Worm (Caenorhabditis elegans): ENCODE data around the gene Y105C5A.26.
"Not testable (repeated sequence)": the region's sequence is repeated elsewhere in the genome, so short reads cannot be mapped to it uniquely, and the experiment has no call there.

The Y105C5A.26 gene

ce11 chrIV:15681445-15681844 lies at the start of gene Y105C5A.26:
Gene Y105C5A.26 (minus strand): TSS chrIV:15681545.
- not testable (repeated sequence) for TF ChIP-seq sea-2 (GFP tag; optimal IDR thresholded peaks at IDR 0.05); zag-1 (tag; optimal IDR thresholded peaks at IDR 0.05); ceh-16 (tag; optimal IDR thresholded peaks at IDR 0.05)

ce11 chrIV:15726175-15726574 lies 44.8 kb upstream of the Y105C5A.26 start:
- peak; percentile 33 for TF ChIP-seq pqm-1 (tag; optimal IDR thresholded peaks at IDR 0.05)
- peak; percentile 19 for TF ChIP-seq pha-4 (tag; optimal IDR thresholded peaks at IDR 0.05)
- peak; percentile 78 for TF ChIP-seq elt-2 (tag; optimal IDR thresholded peaks at IDR 0.05)
- TF ChIP-seq nhr-12 (tag; optimal IDR thresholded peaks at IDR 0.05): no peak

DNA sequence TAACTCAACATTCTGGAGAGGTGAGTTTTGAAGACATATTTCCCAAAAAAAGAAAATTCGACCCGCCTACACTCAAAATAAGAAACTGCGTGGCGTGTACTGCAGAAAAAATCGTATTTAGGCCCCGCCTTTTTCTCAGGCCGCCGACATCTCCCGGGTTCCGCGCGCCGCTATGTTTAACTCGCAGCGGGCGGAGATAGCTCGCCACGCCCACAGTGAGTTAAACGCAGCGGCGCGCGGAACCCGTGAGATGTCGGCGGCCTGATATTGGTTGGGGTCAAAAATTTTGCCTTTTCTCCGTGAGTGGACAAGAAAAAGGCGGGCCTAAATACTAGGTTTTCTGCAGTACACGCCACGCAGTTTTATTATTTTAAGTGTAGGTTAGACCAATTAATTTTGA lies 37.1 kb upstream of the Y105C5A.26 start:
- TF ChIP-seq jun-1 (tag; optimal IDR thresholded peaks at IDR 0.05): no peak
- TF ChIP-seq zag-1 (tag; optimal IDR thresholded peaks at IDR 0.05): no peak
- no peak for TF ChIP-seq nhr-25 (tag; optimal IDR thresholded peaks at IDR 0.05)
- TF ChIP-seq nhr-28 (tag; optimal IDR thresholded peaks at IDR 0.05): no peak
- no peak for TF ChIP-seq ama-1 (optimal IDR thresholded peaks at IDR 0.05)
- no peak for TF ChIP-seq unc-62 (GFP tag; optimal IDR thresholded peaks at IDR 0.05)
- TF ChIP-seq unc-39 (tag; optimal IDR thresholded peaks at IDR 0.05): no peak
- no peak for TF ChIP-seq ceh-16 (tag; optimal IDR thresholded peaks at IDR 0.05)
- TF ChIP-seq nhr-76 (tag; optimal IDR thresholded peaks at IDR 0.05): no peak
- TF ChIP-seq elt-3 (tag; optimal IDR thresholded peaks at IDR 0.05): no peak
- TF ChIP-seq snpc-4 (tag; optimal IDR thresholded peaks at IDR 0.05): no peak
- no peak for TF ChIP-seq fos-1 (tag; optimal IDR thresholded peaks at IDR 0.05)
- TF ChIP-seq nhr-12 (tag; optimal IDR thresholded peaks at IDR 0.05): no peak
- TF ChIP-seq egl-27 (tag; optimal IDR thresholded peaks at IDR 0.05): no peak
- TF ChIP-seq mdl-1 (tag; optimal IDR thresholded peaks at IDR 0.05): no peak
- no peak for TF ChIP-seq lin-39 (tag; optimal IDR thresholded peaks at IDR 0.05)
- TF ChIP-seq ZK546.5 (tag; optimal IDR thresholded peaks at IDR 0.05): no peak

ce11 chrIV:15701962-15702361 lies 20.6 kb upstream of the Y105C5A.26 start:
- TF ChIP-seq lin-39 (tag; optimal IDR thresholded peaks at IDR 0.05): no peak
- TF ChIP-seq eor-1 (tag; optimal IDR thresholded peaks at IDR 0.05): no peak
- TF ChIP-seq nhr-77 (tag; optimal IDR thresholded peaks at IDR 0.05): no peak
- no peak for TF ChIP-seq elt-3 (tag; optimal IDR thresholded peaks at IDR 0.05)
- peak; percentile 79 for TF ChIP-seq elt-2 (tag; optimal IDR thresholded peaks at IDR 0.05)
- TF ChIP-seq pha-4 (tag; optimal IDR thresholded peaks at IDR 0.05): peak; percentile 30
- TF ChIP-seq sea-2 (GFP tag; optimal IDR thresholded peaks at IDR 0.05): no peak
- no peak for TF ChIP-seq zag-1 (tag; optimal IDR thresholded peaks at IDR 0.05)
- TF ChIP-seq jun-1 (tag; optimal IDR thresholded peaks at IDR 0.05): no peak
- no peak for TF ChIP-seq nhr-43 (tag; optimal IDR thresholded peaks at IDR 0.05; ENCODE audit: poor library complexity, severe bottlenecking)
- TF ChIP-seq nfya-1 (tag; optimal IDR thresholded peaks at IDR 0.05; ENCODE audit: insufficient read depth): no peak
- TF ChIP-seq aly-2 (tag; optimal IDR thresholded peaks at IDR 0.05): no peak
- TF ChIP-seq ama-1 (optimal IDR thresholded peaks at IDR 0.05): peak; percentile 33
- TF ChIP-seq fkh-10 (GFP tag; optimal IDR thresholded peaks at IDR 0.05): no peak
- peak; percentile 65 for TF ChIP-seq pqm-1 (tag; optimal IDR thresholded peaks at IDR 0.05)
- TF ChIP-seq lsy-12 (tag; optimal IDR thresholded peaks at IDR 0.05): peak; percentile 29

DNA sequence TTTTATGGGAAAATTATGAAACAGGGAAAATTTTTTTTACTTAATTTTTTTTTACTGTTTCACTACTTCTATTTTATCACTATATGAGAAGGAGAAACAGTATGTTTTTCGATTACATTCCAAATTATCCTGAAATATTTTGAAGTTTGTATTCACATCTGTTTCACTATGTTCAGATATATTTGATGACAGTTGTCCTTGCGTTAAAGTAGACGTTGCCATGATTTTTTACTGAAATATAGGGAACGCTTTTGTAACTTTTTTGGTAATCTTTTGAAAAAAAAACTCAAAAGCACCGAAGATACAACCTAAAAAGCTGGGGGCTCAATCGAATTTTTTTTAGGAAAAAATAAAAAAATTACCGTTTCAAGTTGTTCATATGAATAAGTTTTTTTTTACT lies 20.1 kb upstream of the Y105C5A.26 start:
- TF ChIP-seq fkh-10 (GFP tag; optimal IDR thresholded peaks at IDR 0.05) (no peak), unc-62 (GFP tag; optimal IDR thresholded peaks at IDR 0.05) (no peak), ztf-11 (tag; optimal IDR thresholded peaks at IDR 0.05) (no peak), ztf-4 (tag; optimal IDR thresholded peaks at IDR 0.05) (no peak), mdl-1 (tag; optimal IDR thresholded peaks at IDR 0.05) (no peak), egl-5 (tag; optimal IDR thresholded peaks at IDR 0.05) (no peak), lsy-12 (tag; optimal IDR thresholded peaks at IDR 0.05) (no peak), daf-12 (tag; optimal IDR thresholded peaks at IDR 0.05) (no peak), lin-15B (tag; optimal IDR thresholded peaks at IDR 0.05) (no peak), ceh-16 (tag; optimal IDR thresholded peaks at IDR 0.05) (no peak), aly-2 (tag; optimal IDR thresholded peaks at IDR 0.05) (no peak), ceh-82 (tag; optimal IDR thresholded peaks at IDR 0.05) (no peak), elt-3 (tag; optimal IDR thresholded peaks at IDR 0.05) (no peak), ceh-28 (tag; optimal IDR thresholded peaks at IDR 0.05) (no peak)
